Fruit fly (Drosophila melanogaster): ENCODE measurements around the gene CG12071.

CG12071 gene

DNA sequence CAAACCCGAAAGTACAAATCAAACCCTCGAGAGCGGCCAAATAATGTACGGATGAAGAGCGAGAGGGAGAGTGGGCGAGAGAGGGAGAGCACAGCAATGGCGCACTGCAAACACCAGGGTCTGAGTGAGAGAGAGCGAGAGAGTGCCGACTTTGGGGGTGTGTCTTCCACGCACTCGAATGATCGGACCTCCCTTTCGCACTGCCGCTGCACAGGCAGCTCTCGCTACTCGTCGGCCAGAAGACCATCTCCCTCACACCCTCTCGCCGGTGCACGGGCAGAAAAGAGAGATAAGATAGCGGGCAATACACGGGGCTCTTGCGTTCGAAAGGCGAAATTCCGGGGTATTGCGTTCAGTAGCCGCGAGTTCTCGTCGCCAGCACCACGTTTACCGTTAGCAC is 31.6 kb upstream of the CG12071 start, which contains the start of gene Ptx1 (continued):
- TF ChIP-seq CG6765 (GFP tag; optimal IDR thresholded peaks at IDR 0.05): no peak
- no peak for TF ChIP-seq CG1792 (GFP tag; optimal IDR thresholded peaks at IDR 0.05)
- TF ChIP-seq CG15269 (tag; optimal IDR thresholded peaks at IDR 0.05): no peak
- no peak for TF ChIP-seq ems (GFP tag; optimal IDR thresholded peaks at IDR 0.05)
- no peak for TF ChIP-seq CG6813 (GFP tag; optimal IDR thresholded peaks at IDR 0.05)
- no peak for TF ChIP-seq Mad (GFP tag; optimal IDR thresholded peaks at IDR 0.05)
- no peak for TF ChIP-seq CG15073 (GFP tag; optimal IDR thresholded peaks at IDR 0.05)
- TF ChIP-seq dpn (GFP tag; optimal IDR thresholded peaks at IDR 0.05): no peak
- no peak for TF ChIP-seq HHEX (GFP tag; optimal IDR thresholded peaks at IDR 0.05)
- TF ChIP-seq dmrt11E (tag; optimal IDR thresholded peaks at IDR 0.05): no peak
- peak; percentile 22 for TF ChIP-seq cad (GFP tag; optimal IDR thresholded peaks at IDR 0.05)
- no peak for TF ChIP-seq pzg (GFP tag; optimal IDR thresholded peaks at IDR 0.05)
- no peak for TF ChIP-seq CG7357 (GFP tag; IDR thresholded peaks at IDR 0.05)
- no peak for TF ChIP-seq CG16815 (GFP tag; optimal IDR thresholded peaks at IDR 0.05)
- TF ChIP-seq slp2 (GFP tag; optimal IDR thresholded peaks at IDR 0.05): no peak
- TF ChIP-seq zfh2 (GFP tag; optimal IDR thresholded peaks at IDR 0.05): no peak
- TF ChIP-seq CG6654 (GFP tag; optimal IDR thresholded peaks at IDR 0.05): no peak
- no peak for TF ChIP-seq luna (GFP tag; optimal IDR thresholded peaks at IDR 0.05)
- TF ChIP-seq CG4404 (GFP tag; IDR thresholded peaks at IDR 0.05): no peak
- no peak for TF ChIP-seq Six4 (GFP tag; optimal IDR thresholded peaks at IDR 0.05)
- TF ChIP-seq emc (GFP tag; optimal IDR thresholded peaks at IDR 0.05): no peak
- no peak for TF ChIP-seq h (optimal IDR thresholded peaks at IDR 0.05)
- TF ChIP-seq CG13775 (GFP tag; optimal IDR thresholded peaks at IDR 0.05): no peak
- TF ChIP-seq CG18599 (GFP tag; optimal IDR thresholded peaks at IDR 0.05): peak; percentile 20
- no peak for TF ChIP-seq az2 (GFP tag; optimal IDR thresholded peaks at IDR 0.05)
- peak; percentile 94 for TF ChIP-seq seq (GFP tag; IDR thresholded peaks at IDR 0.05)
- no peak for TF ChIP-seq jigr1 (GFP tag; IDR thresholded peaks at IDR 0.05)
- no peak for TF ChIP-seq caup (GFP tag; optimal IDR thresholded peaks at IDR 0.05; ENCODE audit: severe bottlenecking)
- no peak for TF ChIP-seq slou (GFP tag; optimal IDR thresholded peaks at IDR 0.05)
- TF ChIP-seq HmgD (GFP tag; optimal IDR thresholded peaks at IDR 0.05): peak; percentile 61
- TF ChIP-seq fru (optimal IDR thresholded peaks at IDR 0.05): peak; percentile 63
- TF ChIP-seq eve (GFP tag; optimal IDR thresholded peaks at IDR 0.05): no peak
- TF ChIP-seq z (GFP tag; IDR thresholded peaks at IDR 0.05): 0 out of 3 replicates have a peak, but pooled peaks have one; percentile 47
- no peak for TF ChIP-seq ERR (GFP tag; optimal IDR thresholded peaks at IDR 0.05)
- TF ChIP-seq Meics (GFP tag; optimal IDR thresholded peaks at IDR 0.05): no peak
- TF ChIP-seq Hand (GFP tag; optimal IDR thresholded peaks at IDR 0.05): no peak
- TF ChIP-seq ac (GFP tag; optimal IDR thresholded peaks at IDR 0.05): no peak
- no peak for TF ChIP-seq CG10462 (GFP tag; optimal IDR thresholded peaks at IDR 0.05)
- no peak for TF ChIP-seq NfI (GFP tag; optimal IDR thresholded peaks at IDR 0.05)
- TF ChIP-seq amos (GFP tag; IDR thresholded peaks at IDR 0.05; ENCODE audit: partially characterized antibody): peak; percentile 40; the same call in 1 of the 2 replicates
- TF ChIP-seq Rfx (GFP tag; IDR thresholded peaks at IDR 0.05): no peak; the same call in 1 of the 2 replicates
- no peak for TF ChIP-seq bab2 (GFP tag; optimal IDR thresholded peaks at IDR 0.05)
- TF ChIP-seq CoRest (tag; optimal IDR thresholded peaks at IDR 0.05): peak; percentile 79
- TF ChIP-seq tgo (GFP tag; IDR thresholded peaks at IDR 0.05): no peak
- no peak for TF ChIP-seq CG8290 (GFP tag; optimal IDR thresholded peaks at IDR 0.05)
- TF ChIP-seq CG8290 (tag; optimal IDR thresholded peaks at IDR 0.05): peak in 1 of 2 experiments; percentile 28
- no peak for TF ChIP-seq bbx (GFP tag; IDR thresholded peaks at IDR 0.05; ENCODE audit: partially characterized antibody)
- TF ChIP-seq CG7372 (GFP tag; IDR thresholded peaks at IDR 0.05): no peak
- no peak for TF ChIP-seq CG18262 (tag; optimal IDR thresholded peaks at IDR 0.05)
- TF ChIP-seq Stat92E (GFP tag; optimal IDR thresholded peaks at IDR 0.05): peak in 1 of 3 experiments; percentile 47
- no peak for TF ChIP-seq CkIIα-i1 (GFP tag; IDR thresholded peaks at IDR 0.05)
- TF ChIP-seq CG12104 (GFP tag; optimal IDR thresholded peaks at IDR 0.05): no peak
- no peak for TF ChIP-seq Poxn (GFP tag; IDR thresholded peaks at IDR 0.05)
